Worm (Caenorhabditis elegans) whole organism, early embryonic: ENCODE measurements around the gene F07C4.6.

ENCODE experiments used
- B0310.2 ChIP-seq: sonication (generic microtip); optimal IDR thresholded peaks from 2 replicates; lab custom pipeline; 2016; ENCODE audit warnings: mild to moderate bottlenecking, missing genetic modification characterization, missing compliant biosample characterization
- F13C5.2 ChIP-seq: sonication (generic microtip); optimal IDR thresholded peaks from 2 replicates; lab custom pipeline; 2017; ENCODE audit warnings: mild to moderate bottlenecking, missing genetic modification characterization, inconsistent platforms, missing compliant biosample characterization
- aly-1 ChIP-seq: sonication (generic microtip); optimal IDR thresholded peaks from 2 replicates; lab custom pipeline; 2016; ENCODE audit warnings: missing genetic modification characterization, missing compliant biosample characterization
- ama-1 ChIP-seq: fragments of 150-350 bp; optimal IDR thresholded peaks from 2 replicates; lab custom pipeline; 2014
- ceh-13 ChIP-seq: fragments of 200-800 bp; sonication (Bioruptor generic); optimal IDR thresholded peaks from 2 replicates; lab custom pipeline; 2018; ENCODE audit warnings: mild to moderate bottlenecking, missing genetic modification characterization, missing compliant biosample characterization
- ceh-36 ChIP-seq: sonication (generic microtip); optimal IDR thresholded peaks from 2 replicates; lab custom pipeline; 2016; ENCODE audit warnings: missing genetic modification characterization, inconsistent platforms, missing compliant biosample characterization
- ets-7 ChIP-seq: sonication (generic microtip); optimal IDR thresholded peaks from 2 replicates; lab custom pipeline; 2016; ENCODE audit warnings: missing genotype, missing genetic modification characterization, missing compliant biosample characterization
- flt-1 ChIP-seq: fragments of 200-800 bp; sonication (Bioruptor generic); IDR thresholded peaks from 2 replicates; pipeline ENCODE4 v1.3.6; 2022; ENCODE audit warnings: missing genetic modification characterization, missing compliant biosample characterization
- hmbx-1 ChIP-seq: sonication (generic microtip); optimal IDR thresholded peaks from 2 replicates; lab custom pipeline; 2016; ENCODE audit warnings: mild to moderate bottlenecking, missing genetic modification characterization, missing compliant biosample characterization
- hmg-4 ChIP-seq: fragments of 200-800 bp; sonication (Bioruptor generic); optimal IDR thresholded peaks from 2 replicates; lab custom pipeline; 2018; ENCODE audit warnings: mild to moderate bottlenecking, missing genetic modification characterization, missing compliant biosample characterization
- hnd-1 ChIP-seq: sonication (generic microtip); optimal IDR thresholded peaks from 2 replicates; lab custom pipeline; 2016; ENCODE audit warnings: missing genetic modification characterization, missing compliant biosample characterization
- pes-1 ChIP-seq: fragments of 200-800 bp; sonication (Bioruptor generic); IDR thresholded peaks from 2 replicates; pipeline ENCODE4 v1.3.6; 2022; ENCODE audit warnings: missing genetic modification reagents, missing genetic modification characterization, missing compliant biosample characterization
- scrt-1 ChIP-seq: fragments of 200-800 bp; sonication (Bioruptor generic); IDR thresholded peaks from 2 replicates; pipeline ENCODE4 v1.3.6; 2022; ENCODE audit warnings: missing genetic modification characterization, missing compliant biosample characterization
- sea-1 ChIP-seq: fragments of 200-800 bp; sonication (Bioruptor generic); conservative IDR thresholded peaks from 2 replicates; pipeline ENCODE4 v1.3.6; 2022; ENCODE audit warnings: missing genetic modification characterization, missing compliant biosample characterization
- tbx-11 ChIP-seq: fragments of 200-800 bp; sonication (Bioruptor generic); IDR thresholded peaks from 2 replicates; pipeline ENCODE4 v1.3.6; 2022; ENCODE audit warnings: missing genetic modification characterization, missing compliant biosample characterization
- tbx-37 ChIP-seq: fragments of 200-800 bp; sonication (Bioruptor generic); conservative IDR thresholded peaks from 2 replicates; pipeline ENCODE4 v1.3.6; 2022; ENCODE audit warnings: missing genetic modification reagents, missing genetic modification characterization, missing compliant biosample characterization
- tra-4 ChIP-seq: sonication (generic microtip); optimal IDR thresholded peaks from 2 replicates; lab custom pipeline; 2017; ENCODE audit warnings: missing genetic modification characterization, missing compliant biosample characterization

F07C4.6 gene

ce11 chrV:7667940-7668339 lies 41.3 kb downstream of the F07C4.6 start, which contains the start of gene C12D5.5:
TSS of gene C12D5.5 (plus strand) at chrV:7668240.
- TF ChIP-seq ama-1 (lab: Kevin White, UChicago) (no peak), ets-7 (tag; lab: Kevin White, UChicago) (no peak), ceh-36 (no peak), tra-4 (tag; lab: Kevin White, UChicago) (no peak), tbx-11 (GFP tag; lab: Robert Waterston, UW) (no peak), B0310.2 (tag; lab: Kevin White, UChicago) (no peak), ceh-13 (no peak), scrt-1 (no peak), tbx-37 (GFP tag; lab: Robert Waterston, UW) (no peak), pes-1 (no peak), F13C5.2 (tag; lab: Kevin White, UChicago) (no peak), hnd-1 (tag; lab: Kevin White, UChicago) (no peak)

ce11 chrV:7672258-7672657 lies 45.6 kb downstream of the F07C4.6 start, which contains the start of gene C12D5.4:
TSS of gene C12D5.4 (plus strand) at chrV:7672558.
- no peak for TF ChIP-seq scrt-1
- TF ChIP-seq tbx-11 (GFP tag; lab: Robert Waterston, UW): no peak
- no peak for TF ChIP-seq tbx-37 (GFP tag; lab: Robert Waterston, UW)
- no peak for TF ChIP-seq ets-7 (tag; lab: Kevin White, UChicago)
- TF ChIP-seq tra-4 (tag; lab: Kevin White, UChicago): no peak
- TF ChIP-seq B0310.2 (tag; lab: Kevin White, UChicago): no peak
- TF ChIP-seq ama-1 (lab: Kevin White, UChicago): no peak
- TF ChIP-seq sea-1 (GFP tag; lab: Robert Waterston, UW): no peak
- no peak for TF ChIP-seq aly-1 (tag; lab: Kevin White, UChicago)
- no peak for TF ChIP-seq hnd-1 (tag; lab: Kevin White, UChicago)

- TF ChIP-seq ama-1 (lab: Kevin White, UChicago) (no peak), hnd-1 (tag; lab: Kevin White, UChicago) (no peak), B0310.2 (tag; lab: Kevin White, UChicago) (no peak), tbx-37 (GFP tag; lab: Robert Waterston, UW) (no peak), F13C5.2 (tag; lab: Kevin White, UChicago) (no peak), ceh-36 (no peak), tbx-11 (GFP tag; lab: Robert Waterston, UW) (no peak), tra-4 (tag; lab: Kevin White, UChicago) (no peak), scrt-1 (no peak), sea-1 (GFP tag; lab: Robert Waterston, UW) (no peak), aly-1 (tag; lab: Kevin White, UChicago) (no peak), hmg-4 (GFP tag; lab: Kevin White, UChicago) (no peak), ets-7 (tag; lab: Kevin White, UChicago) (no peak), pes-1 (no peak), ceh-13 (no peak), flt-1 (GFP tag; lab: Robert Waterston, UW) (no peak), hmbx-1 (no peak)
Observed at ce11 chrV:7675904-7676303, 49.3 kb downstream of the F07C4.6 start, which contains the start of gene C12D5.3. TSS of gene C12D5.3 (plus strand) at chrV:7676204.
